Worm (Caenorhabditis elegans): ENCODE results near the gene slc-17.7.

ce11 chrV:9273587-9273986, 7.3 kb upstream of the slc-17.7 start:
- TF ChIP-seq pqm-1 (tag; optimal IDR thresholded peaks at IDR 0.05) (no peak), hlh-30 (tag; optimal IDR thresholded peaks at IDR 0.05; ENCODE audit: insufficient read depth) (no peak), pat-9 (tag; optimal IDR thresholded peaks at IDR 0.05) (no peak), ceh-30 (tag; optimal IDR thresholded peaks at IDR 0.05) (peak; percentile 7), ama-1 (optimal IDR thresholded peaks at IDR 0.05) (no peak), F13H6.1 (tag; optimal IDR thresholded peaks at IDR 0.05) (no peak), sox-2 (GFP tag; IDR thresholded peaks at IDR 0.05) (no peak), dmd-4 (tag; optimal IDR thresholded peaks at IDR 0.05; ENCODE audit: borderline replicate concordance) (no peak), ceh-19 (GFP tag; optimal IDR thresholded peaks at IDR 0.05) (peak; percentile 7), dve-1 (tag; optimal IDR thresholded peaks at IDR 0.05) (no peak), tbx-7 (tag; optimal IDR thresholded peaks at IDR 0.05) (no peak), che-1 (tag; optimal IDR thresholded peaks at IDR 0.05) (no peak)

Measured in whole organism, late embryonic.